Worm (Caenorhabditis elegans): ENCODE measurements around the gene T13H5.8.

DNA sequence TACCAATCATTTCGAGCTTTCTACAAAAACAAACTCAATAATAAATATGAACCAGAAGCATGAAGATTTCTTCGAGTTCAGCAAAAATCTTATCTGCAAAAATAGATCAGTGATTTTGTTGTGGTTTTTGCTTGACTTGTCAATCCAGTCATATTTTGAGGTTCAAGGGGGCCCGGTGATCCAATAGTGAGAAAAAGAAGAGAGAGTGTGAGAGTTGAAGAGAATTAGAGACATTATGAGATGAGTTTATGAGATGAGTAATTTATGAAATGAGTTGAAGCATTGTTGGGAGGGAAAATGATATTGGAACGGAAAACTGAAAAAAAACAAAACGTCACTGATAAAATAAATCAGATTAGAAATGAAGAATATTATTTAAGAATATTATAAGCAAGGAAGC lies 9.4 kb upstream of the T13H5.8 start, which contains the start of gene T13H5.1:
- TF ChIP-seq rcor-1 (GFP tag; IDR thresholded peaks at IDR 0.05) (no peak), B0336.3 (GFP tag; IDR thresholded peaks at IDR 0.05) (no peak), unc-62 (GFP tag; optimal IDR thresholded peaks at IDR 0.05) (no peak), ama-1 (optimal IDR thresholded peaks at IDR 0.05) (no peak), ama-1 (GFP tag; optimal IDR thresholded peaks at IDR 0.05) (no peak), nfya-1 (tag; optimal IDR thresholded peaks at IDR 0.05; ENCODE audit: borderline replicate concordance, insufficient read depth) (no peak)

All from whole organism, young adult.